Fruit fly (Drosophila melanogaster) whole organism, prepupa: ENCODE measurements around the gene CG14230.

Experiments
- Eip75B ChIP-seq: fragments of 200-800 bp; sonication (Bioruptor generic); optimal IDR thresholded peaks from 3 replicates; lab custom pipeline; 2016; ENCODE audit warnings: missing biosample characterization, missing genetic modification characterization
- Eip93F ChIP-seq: fragments of 200-800 bp; sonication (Bioruptor generic); optimal IDR thresholded peaks from 2 replicates; lab custom pipeline; 2016; ENCODE audit warnings: missing biosample characterization, mild to moderate bottlenecking, missing genetic modification characterization
- fd85E ChIP-seq: fragments of 200-800 bp; sonication (Bioruptor generic); optimal IDR thresholded peaks from 3 replicates; lab custom pipeline; 2016; ENCODE audit warnings: missing biosample characterization, missing genetic modification characterization
- salr ChIP-seq, 2 experiments: fragments of 200-800 bp; sonication (Bioruptor generic); optimal IDR thresholded peaks; 3 replicates each; lab custom pipeline; 2016 to 2018; ENCODE audit warnings: missing biosample characterization in 2 of 2, missing genetic modification characterization in 2 of 2, mild to moderate bottlenecking in 1 of 2

dm6 chrX:19711936-19712335 is 8.0 kb downstream of the CG14230 start:
- TF ChIP-seq salr (GFP tag; optimal IDR thresholded peaks at IDR 0.05; lab: Kevin White, UChicago), result no peak
- TF ChIP-seq Eip93F, result no peak
- no peak for TF ChIP-seq Eip75B (GFP tag; lab: Kevin White, UChicago)
- no peak for TF ChIP-seq fd85E (GFP tag; lab: Kevin White, UChicago)
